Worm (Caenorhabditis elegans): ENCODE data around the gene ceh-31.
A peak's percentile ranks its signal among the peaks of the same experiment; 100 is the strongest.

The ceh-31 gene

DNA sequence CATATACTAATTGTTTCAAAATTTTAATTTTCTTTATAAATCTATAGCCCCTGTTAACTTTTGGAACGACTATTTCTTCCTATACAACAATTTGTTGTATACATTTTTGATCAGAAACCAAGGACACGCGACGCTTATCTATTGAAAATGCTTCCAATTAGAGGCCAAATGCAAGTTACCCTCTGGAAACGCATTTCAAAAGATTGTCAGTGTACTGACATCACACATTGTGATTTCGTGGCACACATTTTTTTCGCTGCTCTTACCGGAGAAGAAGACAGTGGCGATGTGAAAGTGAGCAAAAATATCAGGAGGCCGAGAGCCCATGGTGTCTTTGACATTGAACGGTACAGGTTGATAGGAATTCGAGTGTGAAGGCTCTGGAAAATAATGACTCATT, 24.8 kb downstream of the ceh-31 start, which contains the start of gene cnnm-3:
TSS of gene cnnm-3 (minus strand) at position 382 of the 400 bp plus-strand sequence.
- TF ChIP-seq tra-1 (GFP tag; IDR thresholded peaks at IDR 0.05) (0 out of 2 replicates have a peak, but pooled peaks have one; percentile 5), cey-2 (tag; optimal IDR thresholded peaks at IDR 0.05; ENCODE audit: borderline replicate concordance, insufficient read depth) (no peak), dmd-6 (GFP tag; IDR thresholded peaks at IDR 0.05) (peak; percentile 74), ama-1 (optimal IDR thresholded peaks at IDR 0.05) (no peak), aly-2 (tag; optimal IDR thresholded peaks at IDR 0.05) (no peak), unc-39 (tag; optimal IDR thresholded peaks at IDR 0.05) (no peak), F44E2.7 (GFP tag; IDR thresholded peaks at IDR 0.05) (no peak), rbr-2 (tag; optimal IDR thresholded peaks at IDR 0.05) (no peak), hif-1 (tag; optimal IDR thresholded peaks at IDR 0.05) (no peak), hlh-11 (tag; optimal IDR thresholded peaks at IDR 0.05) (peak; percentile 19), Y5F2A.4 (GFP tag; optimal IDR thresholded peaks at IDR 0.05) (no peak), Y48G9A.11 (GFP tag; IDR thresholded peaks at IDR 0.05) (no peak), unc-62 (GFP tag; optimal IDR thresholded peaks at IDR 0.05 in 1 of 2) (no peak), unc-62 (tag; optimal IDR thresholded peaks at IDR 0.05) (no peak), ces-1 (GFP tag; optimal IDR thresholded peaks at IDR 0.05) (no peak), ztf-11 (tag; optimal IDR thresholded peaks at IDR 0.05) (no peak), duxl-1 (tag; optimal IDR thresholded peaks at IDR 0.05; ENCODE audit: poor library complexity) (no peak), lin-38 (GFP tag; IDR thresholded peaks at IDR 0.05) (no peak)

DNA sequence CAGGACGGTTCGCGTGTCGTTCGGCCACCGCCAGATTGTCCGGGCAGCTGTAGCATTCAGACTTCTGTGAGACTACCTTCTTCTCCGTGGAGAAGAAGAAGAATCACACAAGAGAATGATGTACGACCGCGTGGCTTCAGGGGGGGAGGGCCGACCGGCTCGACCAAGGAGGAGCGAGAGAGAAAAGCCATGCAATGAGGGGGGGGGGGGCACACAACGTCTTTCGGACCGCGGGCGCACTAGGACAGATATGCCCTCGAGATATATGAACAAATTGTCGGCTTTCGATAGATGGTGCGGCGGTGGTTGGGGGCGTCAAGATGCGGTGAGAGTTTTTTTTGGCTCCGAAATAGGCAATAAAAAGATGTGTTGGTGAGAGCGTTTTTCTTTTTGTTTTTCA, 29.6 kb downstream of the ceh-31 start:
- 0 out of 2 replicates have a peak, but pooled peaks have one; percentile 36 for TF ChIP-seq ctbp-1 (GFP tag; IDR thresholded peaks at IDR 0.05)
- TF ChIP-seq hlh-30 (tag; optimal IDR thresholded peaks at IDR 0.05; ENCODE audit: insufficient read depth): peak; percentile 22
- TF ChIP-seq gei-8 (GFP tag; optimal IDR thresholded peaks at IDR 0.05): no peak
- no peak for TF ChIP-seq lim-7 (GFP tag; IDR thresholded peaks at IDR 0.05)
- TF ChIP-seq attf-4 (tag; optimal IDR thresholded peaks at IDR 0.05): no peak
- peak; percentile 8 for TF ChIP-seq hlh-11 (tag; optimal IDR thresholded peaks at IDR 0.05)
- TF ChIP-seq D1046.2 (GFP tag; IDR thresholded peaks at IDR 0.05): no peak
- TF ChIP-seq hmg-1.1 (GFP tag; IDR thresholded peaks at IDR 0.05): 0 out of 2 replicates have a peak, but pooled peaks have one; percentile 40
- no peak for TF ChIP-seq ceh-28 (tag; optimal IDR thresholded peaks at IDR 0.05)
- no peak for TF ChIP-seq dmd-6 (GFP tag; IDR thresholded peaks at IDR 0.05)
- no peak for TF ChIP-seq ztf-7 (tag; optimal IDR thresholded peaks at IDR 0.05)
- TF ChIP-seq mxl-3 (GFP tag; optimal IDR thresholded peaks at IDR 0.05): peak; percentile 28
- peak; percentile 83 for TF ChIP-seq set-16 (GFP tag; IDR thresholded peaks at IDR 0.05)
- peak; percentile 69 for TF ChIP-seq aha-1 (tag)
- peak in 1 of 2 experiments; percentile 14 for TF ChIP-seq unc-62 (GFP tag; optimal IDR thresholded peaks at IDR 0.05 in 1 of 2)
- no peak for TF ChIP-seq unc-62 (tag; optimal IDR thresholded peaks at IDR 0.05)
- no peak for TF ChIP-seq mxl-2 (GFP tag; conservative IDR thresholded peaks at IDR 0.05)
- no peak for TF ChIP-seq daf-16 (GFP tag; optimal IDR thresholded peaks at IDR 0.05)
- TF ChIP-seq daf-16 (tag; optimal IDR thresholded peaks at IDR 0.05): no peak

DNA sequence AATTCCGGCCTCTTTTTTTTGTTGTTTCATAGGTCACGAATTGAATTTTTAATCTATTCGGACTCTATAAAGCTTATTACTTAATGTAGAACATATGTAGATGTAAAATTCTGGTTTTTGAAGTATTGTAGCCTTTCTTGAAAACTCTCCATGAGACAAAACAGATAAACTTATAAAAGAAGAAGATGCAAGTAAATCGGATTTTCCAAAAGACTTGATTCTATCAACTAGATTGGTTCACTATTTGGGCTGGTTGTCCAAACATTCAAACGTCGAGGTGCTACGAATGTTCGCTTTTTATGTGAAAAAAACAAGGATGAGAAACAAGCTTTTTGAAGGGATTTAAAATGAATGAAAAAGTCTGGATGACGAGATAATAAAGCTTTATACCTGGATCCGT, 30.2 kb downstream of the ceh-31 start:
- TF ChIP-seq ces-1 (GFP tag; optimal IDR thresholded peaks at IDR 0.05): peak; percentile 53
- TF ChIP-seq fkh-10 (GFP tag; optimal IDR thresholded peaks at IDR 0.05): peak; percentile 33
- no peak for TF ChIP-seq dpl-1 (GFP tag; optimal IDR thresholded peaks at IDR 0.05)
- TF ChIP-seq saeg-2 (GFP tag; IDR thresholded peaks at IDR 0.05): no peak
- TF ChIP-seq nhr-11 (tag; optimal IDR thresholded peaks at IDR 0.05): no peak

DNA sequence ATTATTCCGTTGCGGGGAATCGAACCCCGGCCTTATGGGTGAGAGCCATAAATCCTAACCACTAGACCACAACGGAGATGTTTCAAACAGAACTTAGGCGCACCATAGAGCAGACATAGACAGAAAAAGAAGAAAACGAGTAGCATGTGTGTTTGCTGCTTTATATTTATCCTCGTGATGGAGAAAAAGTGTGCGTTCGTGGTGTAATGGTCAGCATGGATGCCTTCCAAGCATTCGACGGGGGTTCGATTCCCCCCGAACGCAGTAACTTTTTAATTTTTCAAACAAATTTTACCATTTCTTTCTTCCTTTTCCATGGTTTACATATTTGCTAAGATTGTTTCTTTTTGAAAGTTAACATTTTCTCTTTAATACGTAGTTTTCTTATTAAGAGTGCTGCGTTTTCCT, 34.2 kb downstream of the ceh-31 start:
- TF ChIP-seq spr-1 (tag; optimal IDR thresholded peaks at IDR 0.05) (peak; percentile 94), ceh-28 (tag; optimal IDR thresholded peaks at IDR 0.05) (no peak), aha-1 (tag) (peak; percentile 100), nhr-48 (tag; optimal IDR thresholded peaks at IDR 0.05) (peak; percentile 89), nhr-10 (tag; optimal IDR thresholded peaks at IDR 0.05) (peak; percentile 81), nhr-102 (tag; optimal IDR thresholded peaks at IDR 0.05) (peak; percentile 95), snpc-4 (tag; optimal IDR thresholded peaks at IDR 0.05) (no peak), attf-4 (tag; optimal IDR thresholded peaks at IDR 0.05) (no peak), tag-97 (GFP tag; IDR thresholded peaks at IDR 0.05) (no peak), hmg-1.1 (GFP tag; IDR thresholded peaks at IDR 0.05) (peak; percentile 99), ZK337.2 (GFP tag; IDR thresholded peaks at IDR 0.05) (peak; percentile 95), ZK546.5 (tag; optimal IDR thresholded peaks at IDR 0.05) (no peak), jun-1 (tag; optimal IDR thresholded peaks at IDR 0.05) (peak; percentile 91), ceh-62 (tag; optimal IDR thresholded peaks at IDR 0.05) (no peak), Y48G9A.11 (GFP tag; IDR thresholded peaks at IDR 0.05) (peak; percentile 91), F26F4.8 (GFP tag; conservative IDR thresholded peaks at IDR 0.05) (peak; percentile 97), lin-39 (tag; optimal IDR thresholded peaks at IDR 0.05) (peak; percentile 39)
